Fruit fly (Drosophila melanogaster) Kc167 (cell line): ENCODE results near the gene Cpr31A.

Source experiments
- Myc ChIP-seq: fragments of >200 bp; optimal IDR thresholded peaks from 2 replicates; lab custom pipeline; 2017; ENCODE audit warnings: missing external identifiers
- Sin3A ChIP-seq: fragments of >200 bp; optimal IDR thresholded peaks from 2 replicates; lab custom pipeline; 2018; ENCODE audit warnings: missing external identifiers
- h ChIP-seq: fragments of >200 bp; optimal IDR thresholded peaks from 3 replicates; lab custom pipeline; 2018; ENCODE audit warnings: missing external identifiers
- insv ChIP-seq: fragments of >200 bp; optimal IDR thresholded peaks from 3 replicates; lab custom pipeline; 2018; ENCODE audit warnings: missing external identifiers
- psq ChIP-seq: fragments of >200 bp; optimal IDR thresholded peaks from 2 replicates; lab custom pipeline; 2017; ENCODE audit warnings: missing external identifiers
- ttk ChIP-seq: sonication (Bioruptor generic); optimal IDR thresholded peaks from 2 replicates; lab custom pipeline; 2017; ENCODE audit warnings: missing external identifiers

Cpr31A gene

DNA sequence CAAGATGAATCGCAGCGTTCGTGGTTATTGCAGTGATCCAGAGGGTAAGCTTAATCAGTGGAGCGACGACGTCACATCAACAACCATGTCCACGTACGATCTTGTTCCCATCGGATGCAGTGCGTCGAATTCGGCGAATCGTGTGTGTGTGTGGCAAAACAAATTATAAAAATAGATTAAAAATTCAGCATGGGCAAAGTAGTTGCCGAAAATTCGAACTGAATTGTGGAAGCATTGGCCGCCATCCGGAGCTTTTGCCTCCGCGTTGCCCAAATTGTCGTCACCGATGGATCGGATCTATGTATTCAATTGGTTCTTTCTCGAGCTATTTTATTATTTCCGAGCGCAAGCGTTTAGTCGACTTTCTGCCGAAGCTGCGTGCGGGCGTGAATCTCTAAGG lies 6.5 kb downstream of the Cpr31A start, which contains the start of gene Spn31A:
Gene Spn31A (plus strand): TSS at position 301 of the 400 bp plus-strand sequence.
- no peak for TF ChIP-seq Sin3A (lab: Kevin White, UChicago)
- TF ChIP-seq ttk (lab: Kevin White, UChicago), result no peak
- no peak for TF ChIP-seq h (lab: Kevin White, UChicago)
- no peak for TF ChIP-seq insv (lab: Kevin White, UChicago)
- no peak for TF ChIP-seq psq (lab: Kevin White, UChicago)
- no peak for TF ChIP-seq Myc

dm6 chr2L:10061276-10061675 lies 7.3 kb downstream of the Cpr31A start:
- TF ChIP-seq ttk (lab: Kevin White, UChicago) (no peak), Myc (no peak), psq (lab: Kevin White, UChicago) (no peak), insv (lab: Kevin White, UChicago) (no peak), Sin3A (lab: Kevin White, UChicago) (no peak), h (lab: Kevin White, UChicago) (no peak)

- TF ChIP-seq Myc (no peak), Sin3A (lab: Kevin White, UChicago) (no peak), psq (lab: Kevin White, UChicago) (no peak), h (lab: Kevin White, UChicago) (no peak), ttk (lab: Kevin White, UChicago) (no peak), insv (lab: Kevin White, UChicago) (no peak)
These were observed 10.7 kb downstream of the Cpr31A start for dm6 chr2L:10064754-10065153.

DNA sequence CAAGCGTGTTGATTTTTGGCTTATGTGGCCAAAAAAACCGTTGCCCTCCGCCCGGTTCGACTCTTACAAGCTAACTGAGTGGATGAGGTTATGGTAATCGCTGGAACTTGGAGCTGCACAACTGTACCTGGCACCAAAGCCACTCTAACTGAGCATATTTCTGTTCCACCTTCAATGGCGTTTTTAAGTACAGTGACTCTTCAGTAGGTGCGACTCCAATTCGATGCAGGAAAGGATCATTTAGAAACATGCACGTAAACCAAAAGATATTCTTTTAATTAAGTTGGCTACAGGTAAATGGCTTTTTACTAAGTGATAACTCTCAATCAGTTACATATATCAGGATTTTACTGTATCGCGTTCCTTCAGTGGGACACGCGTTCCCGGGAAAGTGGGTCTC lies 38.3 kb downstream of the Cpr31A start, which contains the start of gene CG13133:
Gene CG13133 (minus strand): TSS at position 101 of the 400 bp plus-strand sequence.
- no peak for TF ChIP-seq Myc
- TF ChIP-seq Sin3A (lab: Kevin White, UChicago), result no peak
- no peak for TF ChIP-seq insv (lab: Kevin White, UChicago)
- no peak for TF ChIP-seq h (lab: Kevin White, UChicago)
- no peak for TF ChIP-seq psq (lab: Kevin White, UChicago)
- TF ChIP-seq ttk (lab: Kevin White, UChicago), result no peak

DNA sequence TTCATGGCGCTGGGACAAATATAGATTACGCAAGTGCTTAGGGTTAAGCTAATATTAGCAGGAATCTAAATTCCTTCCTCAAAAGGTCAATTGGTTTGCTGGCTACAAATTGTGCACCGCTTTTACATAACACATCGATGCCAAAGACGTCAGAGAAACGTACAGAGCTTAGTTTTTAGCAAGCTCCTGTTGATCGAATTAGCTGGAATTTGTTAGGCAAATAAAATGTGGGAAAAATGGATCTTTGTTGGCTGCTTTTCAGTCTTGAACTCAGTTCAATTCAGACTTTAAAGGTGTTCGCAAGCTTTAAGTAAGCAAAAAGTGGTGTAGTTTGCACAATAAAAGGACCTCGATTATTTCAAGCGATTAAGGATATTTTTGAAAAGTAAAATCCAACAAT lies 39.8 kb downstream of the Cpr31A start, which contains the start of gene CG34109:
Gene CG34109 (plus strand): TSS at position 301 of the 400 bp plus-strand sequence.
- TF ChIP-seq h (lab: Kevin White, UChicago) (no peak), psq (lab: Kevin White, UChicago) (no peak), Sin3A (lab: Kevin White, UChicago) (no peak), Myc (no peak), insv (lab: Kevin White, UChicago) (no peak), ttk (lab: Kevin White, UChicago) (no peak)

DNA sequence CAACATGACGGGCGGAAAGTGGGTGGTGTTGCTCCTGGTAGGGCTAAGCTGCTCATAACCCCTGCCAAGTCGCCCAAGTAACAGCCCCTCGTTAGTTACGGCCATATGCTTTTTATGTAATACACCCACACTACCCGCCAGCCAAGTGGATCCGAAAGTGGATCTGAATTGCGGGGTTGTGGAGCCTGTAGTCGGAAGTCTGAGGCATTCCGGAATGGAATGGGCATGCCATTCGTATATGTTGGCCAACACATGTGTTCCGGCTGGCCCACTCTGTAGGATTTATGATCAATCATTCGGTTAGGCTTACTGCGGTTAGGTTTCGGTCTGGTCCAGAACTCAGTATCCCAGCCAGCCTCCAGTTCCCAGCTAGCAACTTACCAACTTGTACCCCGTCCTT lies 42.1 kb downstream of the Cpr31A start:
- TF ChIP-seq psq (lab: Kevin White, UChicago) (no peak), Myc (no peak), h (lab: Kevin White, UChicago) (no peak), insv (lab: Kevin White, UChicago) (no peak), Sin3A (lab: Kevin White, UChicago) (no peak), ttk (lab: Kevin White, UChicago) (no peak)
